Fruit fly (Drosophila melanogaster) whole organism, embryonic: ENCODE measurements around the gene CG14684.
A peak's percentile ranks its signal among the peaks of the same experiment; 100 is the strongest.

Source experiments
- Antp ChIP-seq: fragments of 200-800 bp; sonication (Bioruptor generic); optimal IDR thresholded peaks from 3 replicates; lab custom pipeline; 2016; ENCODE audit warnings: missing biosample characterization, missing genetic modification characterization
- CG1024 ChIP-seq: fragments of 200-800 bp; sonication (Bioruptor generic); IDR thresholded peaks from 2 replicates; pipeline ENCODE4 v1.3.6; 2022; ENCODE audit warnings: missing biosample characterization, missing genetic modification characterization
- CG13894 ChIP-seq: fragments of 200-800 bp; sonication (Bioruptor generic); optimal IDR thresholded peaks from 3 replicates; lab custom pipeline; 2018; ENCODE audit warnings: missing biosample characterization, mild to moderate bottlenecking, missing genetic modification characterization, moderate library complexity
- CG15269 ChIP-seq: fragments of 200-800 bp; sonication (Bioruptor generic); optimal IDR thresholded peaks from 2 replicates; lab custom pipeline; 2018; ENCODE audit warnings: missing biosample characterization, mild to moderate bottlenecking, missing genetic modification characterization, moderate library complexity
- CG15479 ChIP-seq: fragments of 200-800 bp; sonication (Bioruptor generic); optimal IDR thresholded peaks from 3 replicates; lab custom pipeline; 2019; ENCODE audit warnings: missing biosample characterization, mild to moderate bottlenecking, missing genetic modification characterization, moderate library complexity
- CG15514 ChIP-seq: fragments of 200-800 bp; sonication (Bioruptor generic); optimal IDR thresholded peaks from 3 replicates; lab custom pipeline; 2017; ENCODE audit warnings: missing biosample characterization, missing genetic modification characterization, mild to moderate bottlenecking, moderate library complexity, missing genetic modification reagents
- CG18599 ChIP-seq: fragments of 200-800 bp; sonication (Bioruptor generic); optimal IDR thresholded peaks from 3 replicates; lab custom pipeline; 2017; ENCODE audit warnings: missing biosample characterization, missing genetic modification characterization, mild to moderate bottlenecking, moderate library complexity, missing genetic modification reagents
- CG30431 ChIP-seq: fragments of 200-800 bp; sonication (Bioruptor generic); optimal IDR thresholded peaks from 2 replicates; lab custom pipeline; 2017; ENCODE audit warnings: missing biosample characterization, missing genetic modification characterization
- CG31224 ChIP-seq: fragments of 200-800 bp; sonication (Bioruptor generic); IDR thresholded peaks from 2 replicates; pipeline ENCODE4 v1.3.6; 2022; ENCODE audit warnings: missing biosample characterization, missing genetic modification characterization
- CG3281 ChIP-seq: fragments of 200-800 bp; sonication (Bioruptor generic); optimal IDR thresholded peaks from 3 replicates; lab custom pipeline; 2017; ENCODE audit warnings: missing biosample characterization, mild to moderate bottlenecking, missing genetic modification characterization
- CG34224 ChIP-seq: fragments of 200-800 bp; sonication (Bioruptor generic); IDR thresholded peaks from 3 replicates; pipeline ENCODE4 v1.3.6; 2022; ENCODE audit warnings: missing biosample characterization, missing genetic modification characterization; ENCODE audit not compliant: partially characterized antibody
- CG5180 ChIP-seq: fragments of 200-800 bp; sonication (Bioruptor generic); optimal IDR thresholded peaks from 3 replicates; lab custom pipeline; 2017; ENCODE audit warnings: missing biosample characterization, missing genetic modification characterization, mild to moderate bottlenecking, moderate library complexity, missing genetic modification reagents
- CG6272 ChIP-seq: fragments of 200-800 bp; sonication (Bioruptor generic); IDR thresholded peaks from 2 replicates; pipeline ENCODE4 v1.3.6; 2022; ENCODE audit warnings: missing biosample characterization, missing genetic modification characterization
- CG7556 ChIP-seq: fragments of 200-800 bp; sonication (Bioruptor generic); optimal IDR thresholded peaks from 2 replicates; lab custom pipeline; 2017; ENCODE audit warnings: missing biosample characterization, mild to moderate bottlenecking, missing genetic modification characterization
- CG8359 ChIP-seq: fragments of 200-800 bp; sonication (Bioruptor generic); optimal IDR thresholded peaks from 2 replicates; lab custom pipeline; 2017; ENCODE audit warnings: missing biosample characterization, mild to moderate bottlenecking, missing genetic modification characterization, borderline replicate concordance
- CG8478 ChIP-seq: fragments of >200 bp; optimal IDR thresholded peaks from 2 replicates; lab custom pipeline; 2018
- Doc3 ChIP-seq: fragments of 200-800 bp; sonication (Bioruptor generic); IDR thresholded peaks from 3 replicates; pipeline ENCODE4 v1.3.6; 2022; ENCODE audit warnings: missing biosample characterization, missing genetic modification characterization; ENCODE audit not compliant: partially characterized antibody
- ERR ChIP-seq: fragments of 200-800 bp; sonication (Bioruptor generic); optimal IDR thresholded peaks from 2 replicates; lab custom pipeline; 2016; ENCODE audit warnings: missing biosample characterization, missing genetic modification characterization
- Ets65A ChIP-seq: fragments of 200-800 bp; sonication (Bioruptor generic); peaks from one replicate; lab custom pipeline; 2016; ENCODE audit warnings: missing biosample characterization, missing genetic modification characterization
- HLH4C ChIP-seq: fragments of 200-800 bp; sonication (Bioruptor generic); IDR thresholded peaks from 3 replicates; pipeline ENCODE4 v1.3.6; 2022; ENCODE audit warnings: missing biosample characterization, missing genetic modification characterization; ENCODE audit not compliant: partially characterized antibody
- HmgD ChIP-seq: fragments of 200-800 bp; sonication (Bioruptor generic); optimal IDR thresholded peaks from 3 replicates; lab custom pipeline; 2016; ENCODE audit warnings: missing biosample characterization, missing genetic modification characterization
- Hr51 ChIP-seq, 2 experiments: fragments of 200-800 bp; sonication (Bioruptor generic); optimal IDR thresholded peaks; 2 replicates in 1 of 2; 3 replicates in 1 of 2; lab custom pipeline; 2016 to 2018; ENCODE audit warnings: missing biosample characterization in 2 of 2, missing genetic modification characterization in 2 of 2, mild to moderate bottlenecking in 1 of 2, moderate library complexity in 1 of 2
- MBD-R2 ChIP-seq: fragments of 200-800 bp; sonication (Bioruptor generic); IDR thresholded peaks from 2 replicates; pipeline ENCODE4 v1.3.6; 2022; ENCODE audit warnings: missing biosample characterization, missing genetic modification characterization
- Meics ChIP-seq: fragments of 200-800 bp; sonication (Bioruptor generic); optimal IDR thresholded peaks from 2 replicates; lab custom pipeline; 2017; ENCODE audit warnings: missing biosample characterization, mild to moderate bottlenecking, missing genetic modification characterization
- Mrtf ChIP-seq: fragments of 200-800 bp; sonication (Bioruptor generic); IDR thresholded peaks from 3 replicates; pipeline ENCODE4 v1.3.6; 2022; ENCODE audit warnings: missing biosample characterization, missing genetic modification characterization
- NC2β ChIP-seq: fragments of 200-800 bp; sonication (Bioruptor generic); optimal IDR thresholded peaks from 2 replicates; lab custom pipeline; 2016; ENCODE audit warnings: missing biosample characterization, missing genetic modification characterization
- Pdp1 ChIP-seq, 2 experiments: fragments of 200-800 bp; sonication (Bioruptor generic); optimal IDR thresholded peaks; 3 replicates each; lab custom pipeline; 2016; ENCODE audit warnings: missing biosample characterization in 2 of 2, missing genetic modification characterization in 2 of 2, mild to moderate bottlenecking in 1 of 2, moderate library complexity in 1 of 2
- Rfx ChIP-seq: fragments of 200-800 bp; sonication (Bioruptor generic); IDR thresholded peaks from 2 replicates; pipeline ENCODE4 v1.3.6; 2022; ENCODE audit warnings: missing biosample characterization, missing genetic modification characterization
- Tbp ChIP-seq: fragments of >200 bp; optimal IDR thresholded peaks from 2 replicates; lab custom pipeline; 2018; ENCODE audit warnings: missing biosample characterization, missing genetic modification characterization
- Usf ChIP-seq: fragments of 200-800 bp; sonication (Bioruptor generic); optimal IDR thresholded peaks from 2 replicates; lab custom pipeline; 2017; ENCODE audit warnings: missing genotype, missing biosample characterization, missing genetic modification characterization
- ab ChIP-seq: fragments of 200-800 bp; sonication (Bioruptor generic); optimal IDR thresholded peaks from 2 replicates; lab custom pipeline; 2016; ENCODE audit warnings: missing biosample characterization, missing genetic modification characterization
- chm ChIP-seq: fragments of 200-800 bp; sonication (Bioruptor generic); IDR thresholded peaks from 2 replicates; pipeline ENCODE4 v1.3.6; 2022; ENCODE audit warnings: missing biosample characterization, missing genetic modification characterization
- fd96Cb ChIP-seq: fragments of 200-800 bp; sonication (Bioruptor generic); optimal IDR thresholded peaks from 2 replicates; lab custom pipeline; 2018; ENCODE audit warnings: missing biosample characterization, mild to moderate bottlenecking, missing genetic modification characterization, moderate library complexity
- gfzf ChIP-seq: fragments of 200-800 bp; sonication (Bioruptor generic); optimal IDR thresholded peaks from 2 replicates; lab custom pipeline; 2016; ENCODE audit warnings: missing biosample characterization, mild to moderate bottlenecking, missing genetic modification characterization, moderate library complexity
- gt ChIP-seq: fragments of 200-800 bp; sonication (Bioruptor generic); IDR thresholded peaks from 2 replicates; pipeline ENCODE4 v1.3.6; 2022; ENCODE audit warnings: missing biosample characterization, missing genetic modification characterization
- jigr1 ChIP-seq: fragments of 200-800 bp; sonication (Bioruptor generic); IDR thresholded peaks from 3 replicates; pipeline ENCODE4 v1.3.6; 2022; ENCODE audit warnings: missing biosample characterization, missing genetic modification characterization
- lab ChIP-seq: fragments of 200-800 bp; sonication (Bioruptor generic); optimal IDR thresholded peaks from 3 replicates; lab custom pipeline; 2017; ENCODE audit warnings: missing biosample characterization, missing genetic modification characterization, mild to moderate bottlenecking, moderate library complexity, missing genetic modification reagents
- mam ChIP-seq: fragments of 200-800 bp; sonication (Bioruptor generic); optimal IDR thresholded peaks from 3 replicates; lab custom pipeline; 2016; ENCODE audit warnings: missing biosample characterization, missing genetic modification characterization
- p53 ChIP-seq: fragments of 200-800 bp; sonication (Bioruptor generic); optimal IDR thresholded peaks from 2 replicates; lab custom pipeline; 2016; ENCODE audit warnings: missing biosample characterization, missing genetic modification characterization
- pan ChIP-seq, 4 experiments: fragments of >200 bp in 3 of 4; fragments of 200-800 bp in 1 of 4; sonication (Bioruptor generic) in 1 of 4; optimal IDR thresholded peaks in 3 of 4; IDR thresholded peaks in 1 of 4; 2 replicates each; pipeline versions ENCODE4 v1.3.6 to Lab custom; 2017 to 2022; ENCODE audit warnings: missing biosample characterization in 2 of 4, missing genetic modification characterization in 2 of 4, mixed read lengths in 1 of 4
- prd ChIP-seq, 3 experiments: fragments of >200 bp in 2 of 3; fragments of 200-800 bp in 1 of 3; sonication (Bioruptor generic) in 1 of 3; optimal IDR thresholded peaks in 2 of 3; IDR thresholded peaks in 1 of 3; 2 replicates in 2 of 3; 3 replicates in 1 of 3; pipeline versions ENCODE4 v1.3.6 to Lab custom; 2017 to 2022; ENCODE audit warnings: missing biosample characterization in 1 of 3, missing genetic modification characterization in 1 of 3
- sim ChIP-seq: fragments of 200-800 bp; sonication (Bioruptor generic); IDR thresholded peaks from 2 replicates; pipeline ENCODE4 v1.3.6; 2022; ENCODE audit warnings: missing biosample characterization, missing genetic modification characterization
- so ChIP-seq: fragments of 200-800 bp; sonication (Bioruptor generic); IDR thresholded peaks from 3 replicates; pipeline ENCODE4 v1.3.6; 2022; ENCODE audit warnings: missing biosample characterization, missing genetic modification characterization
- sob ChIP-seq: fragments of 200-800 bp; sonication (Bioruptor generic); IDR thresholded peaks from 2 replicates; pipeline ENCODE4 v1.3.6; 2022; ENCODE audit warnings: missing biosample characterization, missing genetic modification characterization
- trh ChIP-seq: fragments of 200-800 bp; sonication (Bioruptor generic); optimal IDR thresholded peaks from 2 replicates; lab custom pipeline; 2016; ENCODE audit warnings: missing biosample characterization, missing genetic modification characterization
- unpg ChIP-seq: fragments of 200-800 bp; sonication (Bioruptor generic); optimal IDR thresholded peaks from 3 replicates; lab custom pipeline; 2018; ENCODE audit warnings: missing biosample characterization, mild to moderate bottlenecking, missing genetic modification characterization, moderate library complexity
- zen ChIP-seq: fragments of 200-800 bp; sonication (Bioruptor generic); optimal IDR thresholded peaks from 3 replicates; lab custom pipeline; 2018; ENCODE audit warnings: missing biosample characterization, mild to moderate bottlenecking, missing genetic modification characterization, moderate library complexity
- zfh2 ChIP-seq: fragments of 200-800 bp; sonication (Bioruptor generic); optimal IDR thresholded peaks from 2 replicates; lab custom pipeline; 2016; ENCODE audit warnings: missing biosample characterization, missing genetic modification characterization

The CG14684 gene

dm6 chr3R:10726714-10727113 is 19.9 kb downstream of the CG14684 start:
- TF ChIP-seq CG15514 (peak; percentile 9), Usf (GFP tag; lab: Kevin White, UChicago) (no peak), CG34224 (GFP tag; lab: Robert Waterston, UW) (no peak), CG5180 (GFP tag; lab: Kevin White, UChicago) (no peak), gfzf (GFP tag; lab: Kevin White, UChicago) (no peak), sob (0 out of 2 replicates have a peak, but pooled peaks have one; percentile 23), Meics (GFP tag; lab: Kevin White, UChicago) (peak; percentile 7), CG30431 (GFP tag; lab: Kevin White, UChicago) (no peak), CG13894 (tag; lab: Kevin White, UChicago) (no peak), ERR (GFP tag; lab: Kevin White, UChicago) (no peak), HLH4C (GFP tag; lab: Robert Waterston, UW) (no peak), Rfx (GFP tag; lab: Robert Waterston, UW) (0 out of 2 replicates have a peak, but pooled peaks have one; percentile 30), CG3281 (GFP tag; lab: Kevin White, UChicago) (peak; percentile 24), p53 (GFP tag; lab: Kevin White, UChicago) (no peak), chm (GFP tag; lab: Robert Waterston, UW) (no peak), lab (GFP tag; lab: Kevin White, UChicago) (peak; percentile 58), CG18599 (peak; percentile 68), CG8359 (GFP tag; lab: Kevin White, UChicago) (no peak)
- TF ChIP-seq, all 482 proteins: peak for 7

dm6 chr3R:10735857-10736256 is 29.1 kb downstream of the CG14684 start, which contains the start of gene tomboy20:
tomboy20 (minus strand) TSS chr3R:10735957.
- TF ChIP-seq zfh2 (GFP tag; lab: Kevin White, UChicago) (no peak), ab (no peak), fd96Cb (no peak), Antp (GFP tag; lab: Kevin White, UChicago) (no peak), Tbp (no peak), MBD-R2 (GFP tag; lab: Robert Waterston, UW) (no peak), so (GFP tag; lab: Robert Waterston, UW) (no peak), unpg (no peak), CG31224 (GFP tag; lab: Robert Waterston, UW) (no peak), mam (no peak), gt (GFP tag; lab: Robert Waterston, UW) (no peak), CG15479 (no peak), CG1024 (GFP tag; lab: Robert Waterston, UW) (no peak), pan (optimal IDR thresholded peaks at IDR 0.05; lab: Kevin White, UChicago) (no peak), pan (GFP tag; optimal IDR thresholded peaks at IDR 0.05 in 1 of 2, IDR thresholded peaks at IDR 0.05 in 1 of 2) (no peak), Doc3 (GFP tag; lab: Robert Waterston, UW) (no peak), zen (tag; lab: Kevin White, UChicago) (no peak)
- TF ChIP-seq, all 482 proteins: peak for 0

- TF ChIP-seq jigr1 (GFP tag; lab: Robert Waterston, UW) (no peak), CG7556 (no peak), trh (GFP tag; lab: Kevin White, UChicago) (no peak), HmgD (GFP tag; lab: Kevin White, UChicago) (no peak), sim (GFP tag; lab: Robert Waterston, UW) (no peak), MBD-R2 (GFP tag; lab: Robert Waterston, UW) (no peak), CG6272 (GFP tag; lab: Robert Waterston, UW) (0 out of 2 replicates have a peak, but pooled peaks have one; percentile 16), CG8478 (lab: Kevin White, UChicago) (no peak), CG15269 (no peak), Mrtf (GFP tag; lab: Robert Waterston, UW) (0 out of 3 replicates have a peak, but pooled peaks have one; percentile 12), Ets65A (peak; percentile 76), Hr51 (GFP tag; optimal IDR thresholded peaks at IDR 0.05; lab: Kevin White, UChicago) (no peak), NC2β (GFP tag; lab: Kevin White, UChicago) (no peak), prd (optimal IDR thresholded peaks at IDR 0.05; lab: Kevin White, UChicago) (no peak), prd (GFP tag; IDR thresholded peaks at IDR 0.05; lab: Robert Waterston, UW) (0 out of 3 replicates have a peak, but pooled peaks have one; percentile 11), Pdp1 (GFP tag; optimal IDR thresholded peaks at IDR 0.05; lab: Kevin White, UChicago) (no peak)
Observed at dm6 chr3R:10747650-10748049, 40.9 kb downstream of the CG14684 start.
